Worm (Caenorhabditis elegans) whole organism, L1 larva: Measurements from ENCODE around the gene F53A9.7.
"Not testable (repeated sequence)": the region's sequence is repeated elsewhere in the genome, so short reads cannot be mapped to it uniquely, and the experiment has no call there.

Experiments
- C04F5.9 ChIP-seq: sonication (generic microtip); optimal IDR thresholded peaks from 2 replicates; lab custom pipeline; 2016; ENCODE audit warnings: missing genetic modification characterization, missing compliant biosample characterization
- C34B4.2 ChIP-seq: sonication (generic microtip); optimal IDR thresholded peaks from 2 replicates; lab custom pipeline; 2017; ENCODE audit warnings: mild to moderate bottlenecking, missing genetic modification characterization, missing compliant biosample characterization
- aha-1 ChIP-seq: fragments of 150-350 bp; optimal IDR thresholded peaks from 2 replicates; lab custom pipeline; 2014; ENCODE audit warnings: missing biosample characterization, missing genetic modification characterization
- ama-1 ChIP-seq: fragments of 150-350 bp; optimal IDR thresholded peaks from 2 replicates; lab custom pipeline; 2014
- ceh-63 ChIP-seq: fragments of 200-800 bp; sonication (Bioruptor generic); optimal IDR thresholded peaks from 2 replicates; lab custom pipeline; 2018; ENCODE audit warnings: mild to moderate bottlenecking, missing genetic modification characterization, missing compliant biosample characterization
- dpl-1 ChIP-seq, 3 experiments: fragments of 150-350 bp in 2 of 3; sonication (generic microtip) in 1 of 3; optimal IDR thresholded peaks; 2 replicates each; lab custom pipeline; 2014 to 2017; ENCODE audit warnings: missing biosample characterization in 3 of 3, missing genetic modification characterization in 3 of 3, missing genetic modification reagents in 3 of 3
- dsc-1 ChIP-seq: sonication (generic microtip); optimal IDR thresholded peaks from 2 replicates; lab custom pipeline; 2016; ENCODE audit warnings: mild to moderate bottlenecking, missing genetic modification characterization, missing compliant biosample characterization
- elt-3 ChIP-seq, 6 experiments: fragments of 150-350 bp in 1 of 6; sonication (generic microtip); optimal IDR thresholded peaks; 2 replicates each; lab custom pipeline; 2017 to 2018; ENCODE audit warnings: missing biosample characterization in 6 of 6, missing genetic modification characterization in 6 of 6, inconsistent platforms in 1 of 6
- ets-5 ChIP-seq: fragments of 200-800 bp; sonication (Bioruptor generic); IDR thresholded peaks from 2 replicates; pipeline ENCODE4 v1.3.6; 2022; ENCODE audit warnings: missing genetic modification characterization, missing compliant biosample characterization
- fkh-4 ChIP-seq: sonication (generic microtip); optimal IDR thresholded peaks from 2 replicates; lab custom pipeline; 2016; ENCODE audit warnings: missing compliant biosample characterization, missing genetic modification characterization, borderline replicate concordance
- jun-1 ChIP-seq: fragments of 150-350 bp; optimal IDR thresholded peaks from 2 replicates; lab custom pipeline; 2014; ENCODE audit warnings: missing biosample characterization, missing genetic modification reagents, missing genetic modification characterization
- lin-14 ChIP-seq: fragments of 200-800 bp; sonication (Bioruptor generic); optimal IDR thresholded peaks from 2 replicates; lab custom pipeline; 2018; ENCODE audit warnings: mild to moderate bottlenecking, missing genetic modification characterization, moderate library complexity, missing compliant biosample characterization
- lin-35 ChIP-seq, 2 experiments: fragments of 150-350 bp; optimal IDR thresholded peaks; 2 replicates each; lab custom pipeline; 2014; ENCODE audit warnings: missing biosample characterization in 2 of 2, missing genetic modification characterization in 2 of 2, missing genetic modification reagents in 2 of 2
- lin-39 ChIP-seq: fragments of 150-350 bp; optimal IDR thresholded peaks from 2 replicates; lab custom pipeline; 2014; ENCODE audit warnings: missing biosample characterization, missing genetic modification reagents, missing genetic modification characterization
- lsy-2 ChIP-seq, 2 experiments: fragments of 150-350 bp; optimal IDR thresholded peaks; 2 replicates each; lab custom pipeline; 2014; ENCODE audit warnings: missing biosample characterization in 2 of 2, missing genetic modification characterization in 2 of 2
- mdl-1 ChIP-seq, 2 experiments: fragments of 150-350 bp; optimal IDR thresholded peaks; 2 replicates each; lab custom pipeline; 2014 to 2017; ENCODE audit warnings: missing biosample characterization in 2 of 2, missing genetic modification characterization in 2 of 2, inconsistent platforms in 1 of 2
- nhr-19 ChIP-seq: fragments of 200-800 bp; sonication (Bioruptor generic); conservative IDR thresholded peaks from 2 replicates; pipeline ENCODE4 v1.3.6; 2022; ENCODE audit warnings: missing genetic modification characterization, missing compliant biosample characterization
- nhr-20 ChIP-seq: sonication (generic microtip); optimal IDR thresholded peaks from 2 replicates; lab custom pipeline; 2016; ENCODE audit warnings: mild to moderate bottlenecking, missing genetic modification characterization, missing compliant biosample characterization
- nhr-237 ChIP-seq: fragments of 150-350 bp; optimal IDR thresholded peaks from 2 replicates; lab custom pipeline; 2014; ENCODE audit warnings: missing biosample characterization, missing genetic modification characterization
- nhr-47 ChIP-seq: sonication (generic microtip); optimal IDR thresholded peaks from 2 replicates; lab custom pipeline; 2016; ENCODE audit warnings: mild to moderate bottlenecking, missing genetic modification characterization, moderate library complexity, missing compliant biosample characterization
- nhr-71 ChIP-seq: sonication (generic microtip); optimal IDR thresholded peaks from 2 replicates; lab custom pipeline; 2016; ENCODE audit warnings: mild to moderate bottlenecking, missing genetic modification characterization, moderate library complexity, missing compliant biosample characterization
- nhr-90 ChIP-seq: sonication (generic microtip); optimal IDR thresholded peaks from 2 replicates; lab custom pipeline; 2016; ENCODE audit warnings: mild to moderate bottlenecking, missing genetic modification characterization, missing compliant biosample characterization; ENCODE audit not compliant: poor library complexity
- pag-3 ChIP-seq: sonication (generic microtip); optimal IDR thresholded peaks from 2 replicates; lab custom pipeline; 2017; ENCODE audit warnings: missing genetic modification characterization, mild to moderate bottlenecking, missing compliant biosample characterization, antibody characterized with exemption, borderline replicate concordance; ENCODE audit not compliant: insufficient read depth
- rnt-1 ChIP-seq: sonication (generic microtip); optimal IDR thresholded peaks from 2 replicates; lab custom pipeline; 2016; ENCODE audit warnings: mild to moderate bottlenecking, missing genetic modification characterization, moderate library complexity, missing compliant biosample characterization
- snu-23 ChIP-seq: sonication (generic microtip); optimal IDR thresholded peaks from 2 replicates; lab custom pipeline; 2016; ENCODE audit warnings: missing genetic modification characterization, missing compliant biosample characterization
- sptf-1 ChIP-seq: fragments of 150-350 bp; optimal IDR thresholded peaks from 2 replicates; lab custom pipeline; 2014; ENCODE audit warnings: missing biosample characterization, missing genetic modification characterization
- sup-37 ChIP-seq: fragments of 200-800 bp; sonication (Bioruptor generic); optimal IDR thresholded peaks from 2 replicates; lab custom pipeline; 2018; ENCODE audit warnings: mild to moderate bottlenecking, missing genetic modification characterization, missing compliant biosample characterization
- swsn-7 ChIP-seq: sonication (generic microtip); optimal IDR thresholded peaks from 2 replicates; lab custom pipeline; 2016; ENCODE audit warnings: missing genetic modification characterization, missing compliant biosample characterization
- tbx-2 ChIP-seq: sonication (generic microtip); optimal IDR thresholded peaks from 2 replicates; lab custom pipeline; 2016; ENCODE audit warnings: missing genetic modification characterization, missing compliant biosample characterization
- unc-130 ChIP-seq: fragments of 150-350 bp; optimal IDR thresholded peaks from 2 replicates; lab custom pipeline; 2017; ENCODE audit warnings: missing biosample characterization, missing genetic modification characterization, inconsistent platforms
- unc-30 ChIP-seq: sonication (generic microtip); optimal IDR thresholded peaks from 2 replicates; lab custom pipeline; 2017; ENCODE audit warnings: missing biosample characterization, missing genetic modification characterization
- xbp-1 ChIP-seq: sonication (generic microtip); optimal IDR thresholded peaks from 2 replicates; lab custom pipeline; 2016; ENCODE audit warnings: missing genetic modification characterization, missing compliant biosample characterization
- zip-4 ChIP-seq: fragments of 200-800 bp; sonication (Bioruptor generic); optimal IDR thresholded peaks from 2 replicates; lab custom pipeline; 2018; ENCODE audit warnings: mild to moderate bottlenecking, missing genetic modification characterization, moderate library complexity, missing compliant biosample characterization
- ztf-11 ChIP-seq, 2 experiments: sonication (generic microtip); optimal IDR thresholded peaks; 2 replicates each; lab custom pipeline; 2016 to 2017; ENCODE audit warnings: missing genetic modification characterization in 2 of 2, missing biosample characterization in 1 of 2, missing compliant biosample characterization in 1 of 2
- ztf-4 ChIP-seq: fragments of 150-350 bp; optimal IDR thresholded peaks from 2 replicates; lab custom pipeline; 2014; ENCODE audit warnings: missing biosample characterization, missing genetic modification characterization

The F53A9.7 gene

DNA sequence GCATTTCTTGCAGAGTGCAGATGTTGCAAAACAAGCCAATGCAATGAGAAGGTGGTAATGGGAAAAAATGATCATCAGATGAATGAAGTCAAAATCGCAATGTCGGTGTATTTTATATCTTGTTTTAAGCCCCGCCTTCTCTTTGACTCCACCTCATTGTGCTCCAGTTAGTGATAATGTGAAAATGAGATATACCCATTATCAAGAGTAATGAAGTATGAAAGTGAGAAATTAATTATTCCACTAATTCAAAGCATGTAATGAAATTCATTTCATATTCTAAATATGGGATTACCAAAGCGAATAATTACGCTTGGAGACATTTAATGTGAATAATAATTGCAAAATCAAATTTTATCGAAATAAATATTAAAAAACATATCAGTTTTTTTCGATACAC is 15.1 kb upstream of the F53A9.7 start, which contains the start of gene M02D8.6:
Gene M02D8.6 (minus strand): TSS at position 101 of the 400 bp plus-strand sequence.
- not testable (repeated sequence) for TF ChIP-seq fkh-4, jun-1, xbp-1 (tag; lab: Kevin White, UChicago)

DNA sequence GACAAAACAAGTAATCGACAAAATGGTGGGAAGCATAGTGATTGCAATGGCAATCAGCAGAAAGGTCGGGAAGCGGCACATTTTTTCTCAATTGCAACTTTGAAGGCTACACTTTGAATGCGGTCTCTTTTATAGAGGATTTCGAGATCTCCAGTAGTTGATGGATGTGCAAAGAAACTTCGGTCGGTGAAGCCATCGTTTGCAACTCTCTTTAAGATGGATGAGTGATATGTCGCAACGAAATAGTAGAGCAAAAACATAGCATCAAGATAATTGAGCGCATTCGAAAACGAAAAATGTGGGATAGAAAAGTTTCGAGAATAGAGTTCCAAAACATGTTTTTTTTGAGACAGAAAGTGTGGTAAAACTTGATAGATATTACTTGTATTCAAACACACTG is 10.6 kb upstream of the F53A9.7 start, which contains the start of gene EGAP4.1:
Gene EGAP4.1 (minus strand): TSS at position 101 of the 400 bp plus-strand sequence.
- 0 out of 2 replicates have a peak, but pooled peaks have one; percentile 12 for TF ChIP-seq nhr-19 (GFP tag; lab: Robert Waterston, UW)
- no peak for TF ChIP-seq fkh-4 (tag; lab: Kevin White, UChicago)
- no peak for TF ChIP-seq pag-3 (tag; lab: Kevin White, UChicago)
- no peak for TF ChIP-seq C34B4.2
- TF ChIP-seq ceh-63 (GFP tag; lab: Kevin White, UChicago): no peak
- TF ChIP-seq nhr-90: no peak
- TF ChIP-seq lin-14 (GFP tag; lab: Kevin White, UChicago): peak; percentile 28
- TF ChIP-seq xbp-1 (tag; lab: Kevin White, UChicago): no peak
- no peak for TF ChIP-seq nhr-237 (tag; lab: Kevin White, UChicago)
- TF ChIP-seq snu-23 (GFP tag; lab: Kevin White, UChicago): peak; percentile 2
- TF ChIP-seq rnt-1: peak; percentile 50
- no peak for TF ChIP-seq elt-3 (tag; optimal IDR thresholded peaks at IDR 0.05; lab: Kevin White, UChicago)
- no peak for TF ChIP-seq zip-4 (GFP tag; lab: Kevin White, UChicago)
- TF ChIP-seq nhr-47 (tag; lab: Kevin White, UChicago): no peak

- TF ChIP-seq tbx-2 (tag; lab: Kevin White, UChicago): peak; percentile 12
- TF ChIP-seq snu-23 (GFP tag; lab: Kevin White, UChicago): peak; percentile 56
- no peak for TF ChIP-seq C04F5.9 (tag; lab: Kevin White, UChicago)
- no peak for TF ChIP-seq C34B4.2
- TF ChIP-seq unc-30 (tag; lab: Kevin White, UChicago): no peak
- TF ChIP-seq fkh-4 (tag; lab: Kevin White, UChicago): peak; percentile 34
- peak in 1 of 2 experiments; percentile 62 for TF ChIP-seq lsy-2 (tag; optimal IDR thresholded peaks at IDR 0.05; lab: Kevin White, UChicago)
- peak; percentile 97 for TF ChIP-seq pag-3 (tag; lab: Kevin White, UChicago)
- TF ChIP-seq sup-37 (GFP tag; lab: Kevin White, UChicago): no peak
- no peak for TF ChIP-seq lin-39 (tag; lab: Kevin White, UChicago)
- no peak for TF ChIP-seq aha-1 (tag; lab: Kevin White, UChicago)
- TF ChIP-seq mdl-1 (tag; optimal IDR thresholded peaks at IDR 0.05; lab: Kevin White, UChicago): peak in 1 of 2 experiments; percentile 50
- no peak for TF ChIP-seq ama-1 (lab: Kevin White, UChicago)
- TF ChIP-seq nhr-19 (GFP tag; lab: Robert Waterston, UW): peak; percentile 46
- peak; percentile 66 for TF ChIP-seq dsc-1 (tag; lab: Kevin White, UChicago)
- peak in 1 of 2 experiments; percentile 13 for TF ChIP-seq lin-35 (GFP tag; optimal IDR thresholded peaks at IDR 0.05; lab: Kevin White, UChicago)
- TF ChIP-seq unc-130 (tag; lab: Kevin White, UChicago): peak; percentile 31
- TF ChIP-seq ztf-4 (tag; lab: Kevin White, UChicago): peak; percentile 5
- peak; percentile 59 for TF ChIP-seq nhr-20 (tag; lab: Kevin White, UChicago)
- no peak for TF ChIP-seq ztf-11 (tag; optimal IDR thresholded peaks at IDR 0.05; lab: Kevin White, UChicago)
- TF ChIP-seq nhr-71 (tag; lab: Kevin White, UChicago): peak; percentile 80
- TF ChIP-seq rnt-1: peak; percentile 45
- TF ChIP-seq sptf-1: no peak
- peak; percentile 85 for TF ChIP-seq lin-14 (GFP tag; lab: Kevin White, UChicago)
- no peak for TF ChIP-seq ets-5 (GFP tag; lab: Robert Waterston, UW)
- no peak for TF ChIP-seq dpl-1 (GFP tag; optimal IDR thresholded peaks at IDR 0.05; lab: Kevin White, UChicago)
- TF ChIP-seq swsn-7 (tag; lab: Kevin White, UChicago): peak; percentile 26
- TF ChIP-seq, all 84 proteins: peak for 16
These were observed 7.1 kb upstream of the F53A9.7 start for ce11 chrX:8723840-8724239.
